Fruit fly (Drosophila melanogaster): Measurements from ENCODE around the gene CG32856.
A peak's percentile ranks its signal among the peaks of the same experiment; 100 is the strongest.

The CG32856 gene

dm6 chr3R:15983541-15984229 is 18.5 kb upstream of the CG32856 start (continued):
- TF ChIP-seq CG14710 (tag; optimal IDR thresholded peaks at IDR 0.05) (peak; percentile 65), CG6854 (GFP tag; optimal IDR thresholded peaks at IDR 0.05) (no peak), CG9727 (GFP tag; optimal IDR thresholded peaks at IDR 0.05) (peak; percentile 22), gfzf (GFP tag; optimal IDR thresholded peaks at IDR 0.05) (no peak), CG12744 (GFP tag; optimal IDR thresholded peaks at IDR 0.05) (no peak), CG4424 (GFP tag; optimal IDR thresholded peaks at IDR 0.05) (no peak), twi (tag; optimal IDR thresholded peaks at IDR 0.05) (peak; percentile 29), CG7928 (GFP tag; optimal IDR thresholded peaks at IDR 0.05) (no peak), Doc3 (GFP tag; IDR thresholded peaks at IDR 0.05; ENCODE audit: partially characterized antibody) (no peak), jumu (GFP tag; optimal IDR thresholded peaks at IDR 0.05) (no peak), Chrac-16 (GFP tag; optimal IDR thresholded peaks at IDR 0.05) (no peak), CG8765 (GFP tag; IDR thresholded peaks at IDR 0.05) (no peak), unpg (GFP tag; optimal IDR thresholded peaks at IDR 0.05) (peak; percentile 54), Camta (GFP tag; optimal IDR thresholded peaks at IDR 0.05) (no peak), gsb (GFP tag; IDR thresholded peaks at IDR 0.05) (no peak), Rx (GFP tag; IDR thresholded peaks at IDR 0.05) (no peak), CG9797 (GFP tag; optimal IDR thresholded peaks at IDR 0.05) (no peak), fru (optimal IDR thresholded peaks at IDR 0.05) (no peak), fu2 (GFP tag; optimal IDR thresholded peaks at IDR 0.05) (no peak), CG12219 (GFP tag; optimal IDR thresholded peaks at IDR 0.05) (peak; percentile 19), h (optimal IDR thresholded peaks at IDR 0.05) (no peak), unc-4 (GFP tag; IDR thresholded peaks at IDR 0.05; ENCODE audit: partially characterized antibody) (no peak), CG34422 (GFP tag; IDR thresholded peaks at IDR 0.05) (no peak), CG17912 (GFP tag; optimal IDR thresholded peaks at IDR 0.05) (no peak), esg (GFP tag; conservative IDR thresholded peaks at IDR 0.05) (no peak), phol (tag; optimal IDR thresholded peaks at IDR 0.05) (peak; percentile 9), Oli (tag; optimal IDR thresholded peaks at IDR 0.05) (no peak), sug (tag; optimal IDR thresholded peaks at IDR 0.05) (peak; percentile 45), stwl (tag; optimal IDR thresholded peaks at IDR 0.05) (no peak), slp2 (GFP tag; optimal IDR thresholded peaks at IDR 0.05) (no peak), D19A (tag; optimal IDR thresholded peaks at IDR 0.05) (peak; percentile 41), pum (GFP tag; optimal IDR thresholded peaks at IDR 0.05) (no peak), CG15601 (tag; optimal IDR thresholded peaks at IDR 0.05) (peak; percentile 74), ro (GFP tag; IDR thresholded peaks at IDR 0.05) (no peak), CHES-1-like (GFP tag; optimal IDR thresholded peaks at IDR 0.05) (no peak), slou (GFP tag; optimal IDR thresholded peaks at IDR 0.05) (no peak), Rfx (GFP tag; IDR thresholded peaks at IDR 0.05) (no peak), D19B (GFP tag; optimal IDR thresholded peaks at IDR 0.05) (no peak), zen2 (GFP tag; IDR thresholded peaks at IDR 0.05; ENCODE audit: partially characterized antibody) (no peak), ci (GFP tag; IDR thresholded peaks at IDR 0.05) (peak; percentile 47; the same call in 1 of the 3 replicates), CG17802 (tag; optimal IDR thresholded peaks at IDR 0.05) (no peak), so (GFP tag; IDR thresholded peaks at IDR 0.05) (no peak), mld (GFP tag; IDR thresholded peaks at IDR 0.05; ENCODE audit: partially characterized antibody) (no peak), Drgx (GFP tag; IDR thresholded peaks at IDR 0.05) (no peak), Hr39 (optimal IDR thresholded peaks at IDR 0.05) (no peak), tx (GFP tag; optimal IDR thresholded peaks at IDR 0.05) (no peak), fd3F (GFP tag; optimal IDR thresholded peaks at IDR 0.05) (no peak), Nf-YB (GFP tag; optimal IDR thresholded peaks at IDR 0.05) (peak; percentile 48), Dref (GFP tag; IDR thresholded peaks at IDR 0.05) (no peak), Mad (GFP tag; optimal IDR thresholded peaks at IDR 0.05) (no peak), pfk (GFP tag; optimal IDR thresholded peaks at IDR 0.05) (no peak), Vsx1 (GFP tag; optimal IDR thresholded peaks at IDR 0.05) (no peak)

All from whole organism, embryonic.